Fruit fly (Drosophila melanogaster) S2 (cell line): ENCODE data around the gene CG5011.

Source experiments
- CG8478 ChIP-seq: fragments of >200 bp; optimal IDR thresholded peaks from 2 replicates; lab custom pipeline; 2018
- CTCF ChIP-seq, 2 experiments: fragments of >200 bp; optimal IDR thresholded peaks; 2 replicates each; lab custom pipeline; 2018

dm6 chr2L:1239736-1240135 is 39.3 kb downstream of the CG5011 start, which contains the start of gene CG5397:
- TF ChIP-seq CTCF (optimal IDR thresholded peaks at IDR 0.05; lab: Kevin White, UChicago) (no peak), CG8478 (no peak)
